Worm (Caenorhabditis elegans): ENCODE data around the gene pcp-5.

pcp-5 gene

DNA sequence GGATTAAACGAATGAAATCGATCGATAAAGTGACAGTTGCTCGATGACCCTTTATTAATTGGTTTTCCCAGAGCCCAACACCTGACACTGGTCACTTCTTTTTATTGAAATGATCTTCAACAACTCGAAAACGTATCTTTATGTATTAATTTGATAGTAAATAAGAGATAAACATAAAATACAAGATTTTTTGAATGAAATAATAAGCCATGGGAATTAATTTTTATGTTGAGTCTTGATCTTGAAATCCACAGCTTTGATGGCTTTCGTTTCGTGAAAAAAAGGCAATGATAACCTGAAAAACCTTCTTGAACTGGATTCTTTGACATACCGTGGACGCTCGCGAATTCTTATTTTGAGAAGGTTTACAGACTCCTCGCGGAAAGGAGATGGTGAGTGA, at the start of gene pcp-5:
pcp-5 (minus strand) TSS at position 101 of the 400 bp plus-strand sequence.
- TF ChIP-seq tlf-1 (GFP tag; optimal IDR thresholded peaks at IDR 0.05) (no peak), snpc-1.3 (tag; optimal IDR thresholded peaks at IDR 0.05; ENCODE audit: insufficient read depth) (no peak), dpff-1 (tag; optimal IDR thresholded peaks at IDR 0.05) (no peak), egrh-3 (GFP tag; IDR thresholded peaks at IDR 0.05) (no peak), B0261.1 (tag; optimal IDR thresholded peaks at IDR 0.05) (no peak), pha-4 (tag; optimal IDR thresholded peaks at IDR 0.05) (no peak)

DNA sequence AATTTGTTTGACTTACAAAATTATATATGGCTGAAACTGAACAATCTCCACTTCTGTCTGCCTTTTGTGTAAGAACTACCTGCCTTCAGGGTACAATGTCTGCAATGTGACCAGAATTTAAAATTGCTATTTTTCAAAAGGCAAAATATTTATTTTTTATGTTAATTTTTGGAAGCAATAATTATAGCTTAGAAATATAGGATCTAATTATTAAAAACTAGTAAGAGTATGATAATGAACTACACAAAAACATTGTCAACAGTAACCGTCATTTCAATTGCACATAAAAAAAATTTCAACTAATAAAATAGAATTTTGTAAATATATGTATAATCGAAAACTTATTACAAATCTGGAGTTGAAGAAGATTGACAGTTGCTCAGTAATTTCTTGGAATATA, 49.5 kb upstream of the pcp-5 start, which contains the start of gene C29E4.9:
C29E4.9 (minus strand) TSS at position 101 of the 400 bp plus-strand sequence.
- TF ChIP-seq mcd-1 (GFP tag; IDR thresholded peaks at IDR 0.05) (no peak), nfyb-1 (GFP tag; IDR thresholded peaks at IDR 0.05) (no peak), nhr-27 (tag; optimal IDR thresholded peaks at IDR 0.05) (no peak), gei-17 (GFP tag; optimal IDR thresholded peaks at IDR 0.05) (no peak), bed-1 (GFP tag; IDR thresholded peaks at IDR 0.05) (no peak), ztf-26 (tag; optimal IDR thresholded peaks at IDR 0.05) (no peak), F33H1.4 (GFP tag; IDR thresholded peaks at IDR 0.05) (no peak)

DNA sequence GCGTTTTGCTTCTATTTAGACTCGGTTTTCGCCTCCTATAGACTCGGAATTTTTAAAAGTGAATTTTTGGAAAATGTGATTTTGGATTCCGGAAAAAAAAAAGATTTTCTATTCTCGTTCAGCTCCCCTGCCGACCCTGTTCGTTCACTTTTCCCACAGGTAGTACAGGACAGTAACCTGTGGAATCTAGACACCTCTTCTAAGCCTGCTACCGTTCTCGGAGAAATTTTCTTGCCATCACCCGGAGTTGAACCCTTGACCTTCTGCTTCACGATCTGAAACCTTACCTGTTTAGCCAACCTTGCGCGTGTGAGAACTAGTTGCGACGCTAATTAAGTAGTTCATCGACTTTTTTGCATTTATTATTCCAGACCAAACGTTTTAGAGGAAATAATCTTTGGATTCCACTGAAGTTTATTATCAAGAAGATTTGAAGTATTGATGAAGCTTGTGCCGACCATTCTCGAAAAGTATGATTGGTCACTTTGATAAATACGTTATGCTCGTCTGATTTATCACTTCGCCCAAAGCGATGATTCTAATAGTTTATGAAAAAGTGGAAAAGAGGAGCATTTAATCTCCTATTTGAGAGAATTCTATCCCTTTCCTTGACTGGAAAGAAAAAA, 46.4 kb upstream of the pcp-5 start:
- peak; percentile 58 for TF ChIP-seq rcor-1 (GFP tag; IDR thresholded peaks at IDR 0.05)
- TF ChIP-seq Y95B8A.8 (GFP tag; IDR thresholded peaks at IDR 0.05): peak; percentile 54; the same call in 1 of the 2 replicates
- peak; percentile 42; the same call in 1 of the 2 replicates for TF ChIP-seq mcd-1 (GFP tag; IDR thresholded peaks at IDR 0.05)
- TF ChIP-seq pbrm-1 (GFP tag; IDR thresholded peaks at IDR 0.05): peak; percentile 57; the same call in 1 of the 2 replicates
- peak; percentile 71 for TF ChIP-seq madf-6 (GFP tag; IDR thresholded peaks at IDR 0.05)
- TF ChIP-seq C17E4.6 (GFP tag; IDR thresholded peaks at IDR 0.05): peak; percentile 61; the same call in 1 of the 2 replicates
- peak; percentile 54; the same call in 1 of the 2 replicates for TF ChIP-seq madf-3 (GFP tag; IDR thresholded peaks at IDR 0.05)
- TF ChIP-seq aptf-2 (GFP tag; conservative IDR thresholded peaks at IDR 0.05): 0 out of 2 replicates have a peak, but pooled peaks have one; percentile 26
- TF ChIP-seq B0261.1 (tag; optimal IDR thresholded peaks at IDR 0.05): peak; percentile 49
- peak; percentile 75 for TF ChIP-seq hsf-1 (GFP tag; IDR thresholded peaks at IDR 0.05)
- TF ChIP-seq Y56A3A.18 (GFP tag; IDR thresholded peaks at IDR 0.05): peak; percentile 54; the same call in 1 of the 2 replicates
- TF ChIP-seq aptf-3 (GFP tag; IDR thresholded peaks at IDR 0.05): peak; percentile 84; the same call in 1 of the 2 replicates
- 0 out of 2 replicates have a peak, but pooled peaks have one; percentile 12 for TF ChIP-seq ceh-100 (GFP tag; IDR thresholded peaks at IDR 0.05)
- TF ChIP-seq ceh-58 (GFP tag; IDR thresholded peaks at IDR 0.05): 0 out of 2 replicates have a peak, but pooled peaks have one; percentile 85
- peak; percentile 63; the same call in 1 of the 2 replicates for TF ChIP-seq Y79H2A.3 (GFP tag; conservative IDR thresholded peaks at IDR 0.05)
- peak; percentile 39 for TF ChIP-seq hmg-1.2 (GFP tag; IDR thresholded peaks at IDR 0.05)
- peak; percentile 2 for TF ChIP-seq rpc-1 (optimal IDR thresholded peaks at IDR 0.05)
- TF ChIP-seq rpc-1 (tag; optimal IDR thresholded peaks at IDR 0.05): peak; percentile 59
- peak; percentile 91 for TF ChIP-seq egl-44 (GFP tag; IDR thresholded peaks at IDR 0.05)
- peak; percentile 73 for TF ChIP-seq attf-6 (GFP tag; IDR thresholded peaks at IDR 0.05)
- peak; percentile 30; the same call in 1 of the 2 replicates for TF ChIP-seq egrh-3 (GFP tag; IDR thresholded peaks at IDR 0.05)
- TF ChIP-seq ztf-25 (GFP tag; IDR thresholded peaks at IDR 0.05): 0 out of 2 replicates have a peak, but pooled peaks have one; percentile 42
- peak; percentile 87 for TF ChIP-seq D2030.7 (GFP tag; IDR thresholded peaks at IDR 0.05)
- TF ChIP-seq cebp-2 (GFP tag; IDR thresholded peaks at IDR 0.05): 0 out of 2 replicates have a peak, but pooled peaks have one; percentile 49
- peak; percentile 63 for TF ChIP-seq F33H1.4 (GFP tag; IDR thresholded peaks at IDR 0.05)
- 0 out of 2 replicates have a peak, but pooled peaks have one; percentile 78 for TF ChIP-seq F37B4.10 (GFP tag; IDR thresholded peaks at IDR 0.05)
- TF ChIP-seq hmg-20 (GFP tag; IDR thresholded peaks at IDR 0.05): peak; percentile 26; the same call in 1 of the 2 replicates
- peak; percentile 71 for TF ChIP-seq tbp1 (GFP tag; optimal IDR thresholded peaks at IDR 0.05)
- 0 out of 2 replicates have a peak, but pooled peaks have one; percentile 63 for TF ChIP-seq F39B2.1 (GFP tag; IDR thresholded peaks at IDR 0.05)
- peak; percentile 47; the same call in 1 of the 2 replicates for TF ChIP-seq attf-3 (GFP tag; conservative IDR thresholded peaks at IDR 0.05)
- 0 out of 2 replicates have a peak, but pooled peaks have one; percentile 9 for TF ChIP-seq madf-8 (GFP tag; conservative IDR thresholded peaks at IDR 0.05)
- TF ChIP-seq lin-26 (GFP tag; IDR thresholded peaks at IDR 0.05): peak; percentile 86
- peak; percentile 62; the same call in 1 of the 2 replicates for TF ChIP-seq ekl-4 (GFP tag; IDR thresholded peaks at IDR 0.05)
